Fruit fly (Drosophila melanogaster): ENCODE data around the gene RpS27A.

Gene RpS27A

DNA sequence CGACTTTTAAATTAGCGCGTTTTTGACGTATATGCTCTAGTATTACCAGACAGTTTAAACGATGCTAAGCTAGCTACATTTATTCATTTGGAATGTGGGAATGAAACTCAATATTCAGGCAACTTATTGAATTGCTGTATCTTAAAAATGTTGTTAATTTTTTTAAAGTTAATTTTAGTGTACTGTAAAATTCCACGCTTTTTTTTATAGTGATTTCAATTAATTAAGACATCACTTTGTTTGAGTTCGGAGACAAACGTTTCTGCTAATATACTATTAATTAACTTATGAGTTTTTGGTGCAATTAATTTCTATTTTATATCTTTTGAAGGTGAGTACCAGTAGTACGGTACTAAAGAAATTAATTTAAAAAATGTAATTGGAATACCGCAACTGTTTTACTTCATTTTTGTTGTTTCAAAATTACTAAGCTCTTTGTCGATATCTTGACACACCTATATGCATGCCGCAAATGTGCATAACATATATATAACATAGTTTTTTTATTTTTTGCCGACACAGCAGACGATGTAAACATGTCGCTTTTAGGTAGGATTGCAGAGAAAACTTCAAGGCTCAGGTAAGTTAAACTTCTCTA is 21.8 kb upstream of the RpS27A start, which contains the start of the genes Cdk1 and mRpS7 (continued):
- peak; percentile 7 for TF ChIP-seq CG10543 (GFP tag; optimal IDR thresholded peaks at IDR 0.05)
- no peak for TF ChIP-seq CrebB (tag; optimal IDR thresholded peaks at IDR 0.05)
- peak; percentile 40 for TF ChIP-seq HHEX (GFP tag; optimal IDR thresholded peaks at IDR 0.05)
- TF ChIP-seq Kr (GFP tag; optimal IDR thresholded peaks at IDR 0.05): no peak
- peak; percentile 72 for TF ChIP-seq CG18619 (GFP tag; optimal IDR thresholded peaks at IDR 0.05)
- TF ChIP-seq lilli (GFP tag; optimal IDR thresholded peaks at IDR 0.05): peak; percentile 71
- no peak for TF ChIP-seq bowl (GFP tag; IDR thresholded peaks at IDR 0.05)
- TF ChIP-seq Fer2 (tag; optimal IDR thresholded peaks at IDR 0.05): peak; percentile 7
- no peak for TF ChIP-seq jing (GFP tag; optimal IDR thresholded peaks at IDR 0.05)
- TF ChIP-seq Gug (GFP tag; IDR thresholded peaks at IDR 0.05): no peak
- TF ChIP-seq CG9797 (GFP tag; optimal IDR thresholded peaks at IDR 0.05): peak; percentile 28
- peak; percentile 76 for TF ChIP-seq CG12659 (GFP tag; optimal IDR thresholded peaks at IDR 0.05)
- TF ChIP-seq CG9437 (GFP tag; optimal IDR thresholded peaks at IDR 0.05): peak; percentile 80
- TF ChIP-seq Dip2 (GFP tag; IDR thresholded peaks at IDR 0.05): no peak
- TF ChIP-seq CG10431 (GFP tag; optimal IDR thresholded peaks at IDR 0.05): no peak
- TF ChIP-seq da (GFP tag; optimal IDR thresholded peaks at IDR 0.05): peak; percentile 34
- TF ChIP-seq CG17361 (GFP tag; IDR thresholded peaks at IDR 0.05): peak; percentile 92
- TF ChIP-seq CG16779 (GFP tag; IDR thresholded peaks at IDR 0.05): no peak
- TF ChIP-seq CG9817 (tag; optimal IDR thresholded peaks at IDR 0.05): peak; percentile 68
- TF ChIP-seq chm (GFP tag; IDR thresholded peaks at IDR 0.05): peak; percentile 68
- peak; percentile 38 for TF ChIP-seq scrt (GFP tag; optimal IDR thresholded peaks at IDR 0.05)
- TF ChIP-seq chn (GFP tag; optimal IDR thresholded peaks at IDR 0.05): peak; percentile 44
- TF ChIP-seq CG10147 (GFP tag; optimal IDR thresholded peaks at IDR 0.05): peak; percentile 66
- TF ChIP-seq pb (GFP tag; optimal IDR thresholded peaks at IDR 0.05): no peak
- TF ChIP-seq CG33557 (GFP tag; optimal IDR thresholded peaks at IDR 0.05): peak; percentile 40
- TF ChIP-seq fd96Cb (tag; optimal IDR thresholded peaks at IDR 0.05): peak; percentile 77
- TF ChIP-seq slp2 (GFP tag; optimal IDR thresholded peaks at IDR 0.05): peak; percentile 50
- peak in 1 of 2 experiments; percentile 56 for TF ChIP-seq Pdp1 (GFP tag; optimal IDR thresholded peaks at IDR 0.05)
- TF ChIP-seq CG17328 (GFP tag; IDR thresholded peaks at IDR 0.05): peak; percentile 70
- peak; percentile 47 for TF ChIP-seq Vsx1 (GFP tag; optimal IDR thresholded peaks at IDR 0.05)
- no peak for TF ChIP-seq CG11085 (GFP tag; IDR thresholded peaks at IDR 0.05)
- TF ChIP-seq CG12744 (GFP tag; optimal IDR thresholded peaks at IDR 0.05): peak; percentile 30
- TF ChIP-seq CG7786 (GFP tag; optimal IDR thresholded peaks at IDR 0.05): peak; percentile 47
- TF ChIP-seq B-H2 (GFP tag; optimal IDR thresholded peaks at IDR 0.05): peak; percentile 26
- TF ChIP-seq Awh (GFP tag; IDR thresholded peaks at IDR 0.05): peak; percentile 54; the same call in 1 of the 2 replicates
- peak; percentile 83 for TF ChIP-seq CG30403 (GFP tag; optimal IDR thresholded peaks at IDR 0.05)
- peak; percentile 43 for TF ChIP-seq Antp (GFP tag; optimal IDR thresholded peaks at IDR 0.05)
- no peak for TF ChIP-seq Hr39 (optimal IDR thresholded peaks at IDR 0.05)
- TF ChIP-seq CG16863 (GFP tag; optimal IDR thresholded peaks at IDR 0.05): peak; percentile 71
- peak; percentile 54; the same call in 1 of the 2 replicates for TF ChIP-seq sob (GFP tag; IDR thresholded peaks at IDR 0.05)
- no peak for TF ChIP-seq Dfd (GFP tag; optimal IDR thresholded peaks at IDR 0.05)
- TF ChIP-seq Neu2 (GFP tag; optimal IDR thresholded peaks at IDR 0.05; ENCODE audit: borderline replicate concordance): no peak
- peak; percentile 46 for TF ChIP-seq CG13123 (GFP tag; optimal IDR thresholded peaks at IDR 0.05)
- peak; percentile 66 for TF ChIP-seq gcm (GFP tag; optimal IDR thresholded peaks at IDR 0.05)
- no peak for TF ChIP-seq Lim3 (GFP tag; IDR thresholded peaks at IDR 0.05)
- peak; percentile 26 for TF ChIP-seq YL-1 (GFP tag; optimal IDR thresholded peaks at IDR 0.05)
- TF ChIP-seq ems (GFP tag; optimal IDR thresholded peaks at IDR 0.05): no peak
- TF ChIP-seq E2f2 (GFP tag; IDR thresholded peaks at IDR 0.05): peak; percentile 82
- TF ChIP-seq sim (GFP tag; IDR thresholded peaks at IDR 0.05): no peak
- peak; percentile 84 for TF ChIP-seq CG2712 (tag; optimal IDR thresholded peaks at IDR 0.05)
- peak; percentile 34; the same call in 2 of the 3 replicates for TF ChIP-seq CG34422 (GFP tag; IDR thresholded peaks at IDR 0.05)
